Fruit fly (Drosophila melanogaster) Kc167 (cell line): ENCODE results near the gene CG13001.

Experiments used
- Myc ChIP-seq: fragments of >200 bp; optimal IDR thresholded peaks from 2 replicates; lab custom pipeline; 2017; ENCODE audit warnings: missing external identifiers
- h ChIP-seq: fragments of >200 bp; optimal IDR thresholded peaks from 3 replicates; lab custom pipeline; 2018; ENCODE audit warnings: missing external identifiers
- insv ChIP-seq: fragments of >200 bp; optimal IDR thresholded peaks from 3 replicates; lab custom pipeline; 2018; ENCODE audit warnings: missing external identifiers
- psq ChIP-seq: fragments of >200 bp; optimal IDR thresholded peaks from 2 replicates; lab custom pipeline; 2017; ENCODE audit warnings: missing external identifiers
- ttk ChIP-seq: sonication (Bioruptor generic); optimal IDR thresholded peaks from 2 replicates; lab custom pipeline; 2017; ENCODE audit warnings: missing external identifiers

DNA sequence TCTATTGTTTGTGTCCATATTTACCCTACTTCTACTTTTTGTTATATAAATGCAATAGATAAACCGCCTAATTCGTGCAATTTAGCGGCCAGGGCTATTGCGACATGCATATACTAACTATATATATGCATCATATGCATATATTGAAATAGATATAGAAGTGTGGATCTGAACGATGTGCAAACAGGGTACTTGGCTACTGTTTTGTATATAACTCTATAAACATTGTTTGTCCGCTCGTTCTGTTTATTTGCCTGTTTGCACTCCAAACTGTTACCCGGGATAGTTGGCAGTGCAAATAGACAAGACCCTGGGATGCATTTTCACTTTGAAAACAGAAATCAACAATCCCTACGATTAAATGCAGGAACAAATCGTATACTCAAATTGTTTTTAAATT is 49.6 kb downstream of the CG13001 start:
- TF ChIP-seq ttk (lab: Kevin White, UChicago), result no peak
- TF ChIP-seq psq (lab: Kevin White, UChicago), result no peak
- no peak for TF ChIP-seq Myc
- no peak for TF ChIP-seq h
- TF ChIP-seq insv, result no peak
